Worm (Caenorhabditis elegans) whole organism, late embryonic: ENCODE measurements around the gene gpa-18.

Experiments used
- ceh-19 ChIP-seq: fragments of 200-800 bp; sonication (Bioruptor generic); optimal IDR thresholded peaks from 2 replicates; lab custom pipeline; 2018; ENCODE audit warnings: mild to moderate bottlenecking, missing genetic modification characterization, missing compliant biosample characterization
- pqm-1 ChIP-seq: sonication (generic microtip); optimal IDR thresholded peaks from 2 replicates; lab custom pipeline; 2016; ENCODE audit warnings: missing genetic modification characterization, missing compliant biosample characterization
- syd-9 ChIP-seq: sonication (generic microtip); optimal IDR thresholded peaks from 2 replicates; lab custom pipeline; 2016; ENCODE audit warnings: mild to moderate bottlenecking, missing genetic modification characterization, moderate library complexity, missing compliant biosample characterization
- unc-86 ChIP-seq: sonication (generic microtip); optimal IDR thresholded peaks from 2 replicates; lab custom pipeline; 2016; ENCODE audit warnings: missing genetic modification characterization, missing compliant biosample characterization

ce11 chrIV:5210606-5211005, 15.2 kb upstream of the gpa-18 start:
- TF ChIP-seq pqm-1 (tag; lab: Kevin White, UChicago) (no peak), unc-86 (tag; lab: Kevin White, UChicago) (no peak), ceh-19 (GFP tag; lab: Kevin White, UChicago) (no peak), syd-9 (tag; lab: Kevin White, UChicago) (no peak)
